Fruit fly (Drosophila melanogaster): ENCODE data around the gene CG3552.

CG3552 gene

dm6 chr3L:9425838-9426237 is 30.3 kb upstream of the CG3552 start (continued):
- TF ChIP-seq stc (GFP tag; IDR thresholded peaks at IDR 0.05) (peak; percentile 17; the same call in 1 of the 2 replicates), CG17385 (GFP tag; optimal IDR thresholded peaks at IDR 0.05) (peak; percentile 20), CG14441 (GFP tag; IDR thresholded peaks at IDR 0.05) (peak; percentile 26; the same call in 1 of the 2 replicates), Med (GFP tag) (peak; percentile 69), CG13424 (tag; optimal IDR thresholded peaks at IDR 0.05) (peak; percentile 28), Neu2 (GFP tag; optimal IDR thresholded peaks at IDR 0.05; ENCODE audit: borderline replicate concordance) (no peak), hkb (optimal IDR thresholded peaks at IDR 0.05) (no peak), hkb (GFP tag; IDR thresholded peaks at IDR 0.05) (peak; percentile 10; the same call in 1 of the 2 replicates), ATbp (GFP tag; optimal IDR thresholded peaks at IDR 0.05) (peak; percentile 29), CG11504 (tag; optimal IDR thresholded peaks at IDR 0.05) (peak; percentile 48), nmo (GFP tag; optimal IDR thresholded peaks at IDR 0.05) (peak; percentile 16), grau (tag; optimal IDR thresholded peaks at IDR 0.05) (peak; percentile 35), ken (GFP tag; IDR thresholded peaks at IDR 0.05) (0 out of 3 replicates have a peak, but pooled peaks have one; percentile 17)

DNA sequence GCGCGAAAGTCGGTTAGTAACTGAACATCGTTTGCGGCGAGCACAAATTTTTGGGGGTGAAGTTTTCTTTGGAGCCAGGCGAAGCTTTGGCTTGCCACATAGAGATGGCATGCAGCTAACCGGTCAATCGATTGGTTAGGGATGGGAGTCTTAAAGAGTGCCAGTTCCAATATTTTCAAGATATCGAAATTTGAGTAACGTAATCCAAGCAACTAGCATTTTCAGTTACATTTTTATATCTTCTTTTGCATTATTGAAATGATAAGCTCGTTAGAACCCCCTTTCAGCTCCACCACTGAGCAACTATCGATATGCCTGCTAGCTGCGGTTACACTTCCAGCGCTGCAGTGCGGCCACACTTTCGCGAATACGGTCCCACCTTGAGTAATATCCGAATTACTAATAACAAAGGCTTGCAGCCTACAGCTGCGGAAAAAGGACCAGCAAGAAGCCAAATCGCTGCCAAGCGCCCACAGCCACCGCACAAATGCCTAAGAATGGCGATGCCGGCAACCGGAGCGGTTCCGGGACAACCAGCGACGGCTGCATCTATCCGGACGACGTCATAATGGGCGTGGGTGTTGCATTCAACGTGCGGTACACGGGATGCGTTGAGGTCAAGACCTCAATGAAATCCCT is 29.3 kb upstream of the CG3552 start, which contains the start of the genes Atat and Shc:
Atat (minus strand) TSS at position 103 of the 639 bp plus-strand sequence.
Shc (plus strand) TSS at position 355 of the 639 bp plus-strand sequence.
- TF ChIP-seq pb (GFP tag; optimal IDR thresholded peaks at IDR 0.05) (peak; percentile 99), tin (GFP tag; optimal IDR thresholded peaks at IDR 0.05) (peak; percentile 100), tap (tag; optimal IDR thresholded peaks at IDR 0.05) (peak; percentile 95), CG6254 (GFP tag; optimal IDR thresholded peaks at IDR 0.05) (peak; percentile 90), grn (GFP tag; optimal IDR thresholded peaks at IDR 0.05) (peak; percentile 87), NC2α (GFP tag; optimal IDR thresholded peaks at IDR 0.05) (peak; percentile 98), zfh1 (GFP tag; IDR thresholded peaks at IDR 0.05) (peak; percentile 100), CG15514 (GFP tag; optimal IDR thresholded peaks at IDR 0.05) (peak; percentile 96), Vsx1 (GFP tag; optimal IDR thresholded peaks at IDR 0.05) (peak; percentile 92), yki (optimal IDR thresholded peaks at IDR 0.05) (no peak), dysf (GFP tag; IDR thresholded peaks at IDR 0.05) (peak; percentile 100), CG6654 (GFP tag; optimal IDR thresholded peaks at IDR 0.05) (peak; percentile 94), CG12391 (tag; optimal IDR thresholded peaks at IDR 0.05) (peak; percentile 99), mirr (GFP tag; optimal IDR thresholded peaks at IDR 0.05) (peak; percentile 98), lmd (GFP tag; IDR thresholded peaks at IDR 0.05) (peak; percentile 100), Fer3 (tag; optimal IDR thresholded peaks at IDR 0.05) (peak; percentile 99), CG14860 (GFP tag; IDR thresholded peaks at IDR 0.05; ENCODE audit: partially characterized antibody) (peak; percentile 91), CG12769 (tag; optimal IDR thresholded peaks at IDR 0.05) (peak; percentile 100), CG15011 (GFP tag; optimal IDR thresholded peaks at IDR 0.05) (peak; percentile 96), Ravus (GFP tag; IDR thresholded peaks at IDR 0.05) (peak; percentile 99), amos (GFP tag; IDR thresholded peaks at IDR 0.05; ENCODE audit: partially characterized antibody) (peak; percentile 88), CG13296 (GFP tag; optimal IDR thresholded peaks at IDR 0.05) (peak; percentile 97), CG6683 (GFP tag; optimal IDR thresholded peaks at IDR 0.05) (peak; percentile 96), Ada2b (GFP tag; IDR thresholded peaks at IDR 0.05) (peak; percentile 99), CG1602 (GFP tag; optimal IDR thresholded peaks at IDR 0.05) (peak; percentile 100), salm (tag; optimal IDR thresholded peaks at IDR 0.05) (peak; percentile 93), Asciz (GFP tag; optimal IDR thresholded peaks at IDR 0.05) (peak; percentile 92), corto (GFP tag; optimal IDR thresholded peaks at IDR 0.05) (peak; percentile 89), slp2 (GFP tag; optimal IDR thresholded peaks at IDR 0.05) (peak; percentile 99), CG12236 (GFP tag; optimal IDR thresholded peaks at IDR 0.05) (peak; percentile 98), repo (GFP tag; optimal IDR thresholded peaks at IDR 0.05) (peak; percentile 99), nmo (GFP tag; optimal IDR thresholded peaks at IDR 0.05) (peak; percentile 99), CG9876 (GFP tag; optimal IDR thresholded peaks at IDR 0.05) (peak; percentile 100), Poxn (GFP tag; IDR thresholded peaks at IDR 0.05) (peak; percentile 99), Hey (tag; optimal IDR thresholded peaks at IDR 0.05) (peak; percentile 95), CG5245 (GFP tag; optimal IDR thresholded peaks at IDR 0.05) (peak; percentile 99), CG4282 (GFP tag; optimal IDR thresholded peaks at IDR 0.05) (peak; percentile 100)

All from whole organism, embryonic.